Worm (Caenorhabditis elegans): Measurements from ENCODE around the gene txt-18.

The txt-18 gene

DNA sequence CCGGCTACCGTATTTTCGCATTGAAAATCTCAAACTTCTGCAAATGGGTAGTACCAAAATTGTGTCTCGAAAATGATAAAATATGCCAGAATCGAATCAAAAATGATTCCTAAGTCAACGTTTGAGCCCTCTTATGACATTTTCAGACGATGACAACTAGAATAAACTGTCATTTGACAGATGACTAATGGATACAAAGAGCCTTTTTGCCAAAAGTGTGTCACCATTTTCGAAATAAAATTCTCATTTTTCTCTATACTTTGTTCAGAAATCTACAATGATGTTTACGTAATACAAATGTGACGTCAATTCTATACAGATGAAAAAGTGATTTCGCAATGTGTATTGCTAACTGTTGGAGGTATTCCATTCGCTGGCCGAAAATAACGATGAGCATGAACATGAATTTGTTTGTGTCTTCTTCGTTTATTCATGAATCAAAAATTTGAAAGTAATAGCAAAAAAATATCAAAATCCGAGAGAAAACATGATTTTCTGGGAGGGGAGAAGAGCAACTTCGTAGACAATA, 2.7 kb downstream of the txt-18 start (continued):
- no peak for TF ChIP-seq zfh-2 (GFP tag; conservative IDR thresholded peaks at IDR 0.05)
- peak; percentile 52 for TF ChIP-seq akir-1 (GFP tag; optimal IDR thresholded peaks at IDR 0.05)
- peak; percentile 43; the same call in 1 of the 2 replicates for TF ChIP-seq rcor-1 (GFP tag; IDR thresholded peaks at IDR 0.05)
- TF ChIP-seq somi-1 (GFP tag; optimal IDR thresholded peaks at IDR 0.05): peak; percentile 71
- TF ChIP-seq Y56A3A.18 (GFP tag; IDR thresholded peaks at IDR 0.05): peak; percentile 83; the same call in 1 of the 2 replicates
- no peak for TF ChIP-seq hlh-12 (tag; optimal IDR thresholded peaks at IDR 0.05)
- TF ChIP-seq ceh-27 (GFP tag; optimal IDR thresholded peaks at IDR 0.05): peak; percentile 22
- peak; percentile 55 for TF ChIP-seq unc-62 (GFP tag; optimal IDR thresholded peaks at IDR 0.05)
- 0 out of 2 replicates have a peak, but pooled peaks have one; percentile 21 for TF ChIP-seq ceh-58 (GFP tag; IDR thresholded peaks at IDR 0.05)
- no peak for TF ChIP-seq snpc-3.4 (tag; optimal IDR thresholded peaks at IDR 0.05)
- TF ChIP-seq K12H6.12 (tag; optimal IDR thresholded peaks at IDR 0.05): peak; percentile 58
- TF ChIP-seq F57A8.1 (GFP tag; optimal IDR thresholded peaks at IDR 0.05): no peak
- TF ChIP-seq ets-4 (GFP tag; optimal IDR thresholded peaks at IDR 0.05): peak; percentile 55
- TF ChIP-seq F23B12.7 (tag; optimal IDR thresholded peaks at IDR 0.05; ENCODE audit: insufficient read depth): peak; percentile 96
- no peak for TF ChIP-seq C17E4.6 (GFP tag; IDR thresholded peaks at IDR 0.05)
- TF ChIP-seq atf-7 (tag; optimal IDR thresholded peaks at IDR 0.05): peak; percentile 90
- TF ChIP-seq mel-28 (tag; optimal IDR thresholded peaks at IDR 0.05; ENCODE audit: borderline replicate concordance): peak; percentile 75
- TF ChIP-seq fkh-3 (tag; optimal IDR thresholded peaks at IDR 0.05): peak; percentile 87
- TF ChIP-seq tbp1 (GFP tag; optimal IDR thresholded peaks at IDR 0.05): peak; percentile 63
- TF ChIP-seq sdz-38 (tag; optimal IDR thresholded peaks at IDR 0.05): no peak
- peak; percentile 62 for TF ChIP-seq ztf-26 (tag; optimal IDR thresholded peaks at IDR 0.05)
- peak; percentile 57 for TF ChIP-seq lin-54 (GFP tag; optimal IDR thresholded peaks at IDR 0.05)
- peak; percentile 32 for TF ChIP-seq nhr-80 (tag; optimal IDR thresholded peaks at IDR 0.05)
- peak; percentile 97 for TF ChIP-seq repo-1 (tag; optimal IDR thresholded peaks at IDR 0.05)
- TF ChIP-seq let-607 (tag; optimal IDR thresholded peaks at IDR 0.05): peak in 1 of 2 experiments; percentile 10
- no peak for TF ChIP-seq hlh-26 (GFP tag; conservative IDR thresholded peaks at IDR 0.05)
- TF ChIP-seq Y79H2A.3 (GFP tag; conservative IDR thresholded peaks at IDR 0.05): no peak; the same call in 1 of the 2 replicates
- peak in 1 of 3 experiments; percentile 60 for TF ChIP-seq lin-35 (GFP tag; optimal IDR thresholded peaks at IDR 0.05)
- no peak for TF ChIP-seq die-1 (tag; optimal IDR thresholded peaks at IDR 0.05)
- TF ChIP-seq hsf-1 (GFP tag; IDR thresholded peaks at IDR 0.05): no peak
- peak; percentile 80 for TF ChIP-seq gei-17 (GFP tag; optimal IDR thresholded peaks at IDR 0.05)
- 0 out of 2 replicates have a peak, but pooled peaks have one; percentile 26 for TF ChIP-seq attf-3 (GFP tag; conservative IDR thresholded peaks at IDR 0.05)
- TF ChIP-seq F37B4.10 (GFP tag; IDR thresholded peaks at IDR 0.05): 0 out of 2 replicates have a peak, but pooled peaks have one; percentile 14
- no peak for TF ChIP-seq bed-2 (GFP tag; IDR thresholded peaks at IDR 0.05)
- TF ChIP-seq nfya-1 (tag; optimal IDR thresholded peaks at IDR 0.05; ENCODE audit: borderline replicate concordance, insufficient read depth): no peak
- TF ChIP-seq Y53G8AR.9 (GFP tag; conservative IDR thresholded peaks at IDR 0.05): peak; percentile 97
- TF ChIP-seq B0035.1 (tag; optimal IDR thresholded peaks at IDR 0.05): peak; percentile 71
- peak; percentile 81; the same call in 1 of the 2 replicates for TF ChIP-seq nfya-2 (GFP tag; IDR thresholded peaks at IDR 0.05)
- TF ChIP-seq F55B11.4 (tag; optimal IDR thresholded peaks at IDR 0.05; ENCODE audit: borderline replicate concordance, insufficient read depth): no peak
- TF ChIP-seq ceh-79 (tag; optimal IDR thresholded peaks at IDR 0.05): peak; percentile 74
- no peak for TF ChIP-seq snpc-1.3 (tag; optimal IDR thresholded peaks at IDR 0.05; ENCODE audit: insufficient read depth)
